Fruit fly (Drosophila melanogaster) whole organism, embryonic: Measurements from ENCODE around the gene CG6225.

Source experiments
- Atf3 ChIP-seq: fragments of 200-800 bp; sonication (Bioruptor generic); optimal IDR thresholded peaks from 3 replicates; lab custom pipeline; 2016; ENCODE audit warnings: missing biosample characterization, missing genetic modification characterization
- BEAF-32 ChIP-seq: fragments of 200-800 bp; sonication (Bioruptor generic); optimal IDR thresholded peaks from 3 replicates; lab custom pipeline; 2017; ENCODE audit warnings: missing biosample characterization, missing genetic modification characterization, mild to moderate bottlenecking, moderate library complexity, missing genetic modification reagents
- C15 ChIP-seq: fragments of 200-800 bp; sonication (Bioruptor generic); IDR thresholded peaks from 3 replicates; pipeline ENCODE4 v1.3.6; 2022; ENCODE audit warnings: missing biosample characterization, missing genetic modification characterization
- CG10462 ChIP-seq: fragments of 200-800 bp; sonication (Bioruptor generic); optimal IDR thresholded peaks from 2 replicates; lab custom pipeline; 2016; ENCODE audit warnings: missing biosample characterization, missing genetic modification characterization
- CG11247 ChIP-seq: fragments of 200-800 bp; sonication (Bioruptor generic); IDR thresholded peaks from 2 replicates; pipeline ENCODE4 v1.3.6; 2022; ENCODE audit warnings: missing biosample characterization, missing genetic modification characterization
- CG11456 ChIP-seq: fragments of 200-800 bp; sonication (Bioruptor generic); IDR thresholded peaks from 3 replicates; pipeline ENCODE4 v1.3.6; 2022; ENCODE audit warnings: missing biosample characterization, missing genetic modification characterization
- CG12744 ChIP-seq: fragments of 200-800 bp; sonication (Bioruptor generic); optimal IDR thresholded peaks from 2 replicates; lab custom pipeline; 2016; ENCODE audit warnings: missing biosample characterization, missing genetic modification characterization
- CG12942 ChIP-seq: fragments of 200-800 bp; sonication (Bioruptor generic); optimal IDR thresholded peaks from 3 replicates; lab custom pipeline; 2016; ENCODE audit warnings: missing biosample characterization, missing genetic modification characterization
- CG13287 ChIP-seq: fragments of 200-800 bp; sonication (Bioruptor generic); IDR thresholded peaks from 2 replicates; pipeline ENCODE4 v1.3.6; 2022; ENCODE audit warnings: missing biosample characterization, missing genetic modification characterization; ENCODE audit not compliant: partially characterized antibody
- CG14667 ChIP-seq: fragments of 200-800 bp; sonication (Bioruptor generic); IDR thresholded peaks from 2 replicates; pipeline ENCODE4 v1.3.6; 2022; ENCODE audit warnings: missing biosample characterization, missing genetic modification characterization
- CG14710 ChIP-seq: fragments of 200-800 bp; sonication (Bioruptor generic); optimal IDR thresholded peaks from 3 replicates; lab custom pipeline; 2019; ENCODE audit warnings: missing biosample characterization, mild to moderate bottlenecking, missing genetic modification characterization, moderate library complexity
- CG18011 ChIP-seq: fragments of 200-800 bp; sonication (Bioruptor generic); optimal IDR thresholded peaks from 2 replicates; lab custom pipeline; 2017; ENCODE audit warnings: missing biosample characterization, missing genetic modification characterization, mild to moderate bottlenecking, moderate library complexity, missing genotype
- CG2889 ChIP-seq: fragments of 200-800 bp; sonication (Bioruptor generic); IDR thresholded peaks from 3 replicates; pipeline ENCODE4 v1.3.6; 2022; ENCODE audit warnings: missing biosample characterization, missing genetic modification characterization
- CG30431 ChIP-seq: fragments of 200-800 bp; sonication (Bioruptor generic); optimal IDR thresholded peaks from 2 replicates; lab custom pipeline; 2017; ENCODE audit warnings: missing biosample characterization, missing genetic modification characterization
- CG3281 ChIP-seq: fragments of 200-800 bp; sonication (Bioruptor generic); optimal IDR thresholded peaks from 3 replicates; lab custom pipeline; 2017; ENCODE audit warnings: missing biosample characterization, mild to moderate bottlenecking, missing genetic modification characterization
- CG5245 ChIP-seq: fragments of 200-800 bp; sonication (Bioruptor generic); optimal IDR thresholded peaks from 3 replicates; lab custom pipeline; 2016; ENCODE audit warnings: missing biosample characterization, missing genetic modification characterization
- CG9797 ChIP-seq: fragments of 200-800 bp; sonication (Bioruptor generic); optimal IDR thresholded peaks from 3 replicates; lab custom pipeline; 2018; ENCODE audit warnings: missing biosample characterization, mild to moderate bottlenecking, missing genetic modification characterization
- CkIIα-i1 ChIP-seq: fragments of 200-800 bp; sonication (Bioruptor generic); IDR thresholded peaks from 2 replicates; pipeline ENCODE4 v1.3.6; 2022; ENCODE audit warnings: missing biosample characterization, missing genetic modification characterization
- CoRest ChIP-seq: fragments of 200-800 bp; sonication (Bioruptor generic); optimal IDR thresholded peaks from 3 replicates; lab custom pipeline; 2018; ENCODE audit warnings: missing biosample characterization, mild to moderate bottlenecking, missing genetic modification characterization, moderate library complexity
- Dfd ChIP-seq, 2 experiments: fragments of >200 bp; optimal IDR thresholded peaks; 2 replicates each; lab custom pipeline; 2017; ENCODE audit warnings: missing biosample characterization in 2 of 2, missing genetic modification characterization in 2 of 2
- Dll ChIP-seq: fragments of 200-800 bp; sonication (Bioruptor generic); IDR thresholded peaks from 4 replicates; pipeline ENCODE4 v1.3.6; 2022; ENCODE audit warnings: missing biosample characterization, missing genetic modification characterization; ENCODE audit not compliant: partially characterized antibody
- Doc3 ChIP-seq: fragments of 200-800 bp; sonication (Bioruptor generic); IDR thresholded peaks from 3 replicates; pipeline ENCODE4 v1.3.6; 2022; ENCODE audit warnings: missing biosample characterization, missing genetic modification characterization; ENCODE audit not compliant: partially characterized antibody
- Dp ChIP-seq: fragments of 200-800 bp; sonication (Bioruptor generic); optimal IDR thresholded peaks from 2 replicates; lab custom pipeline; 2018; ENCODE audit warnings: missing biosample characterization, mild to moderate bottlenecking, missing genetic modification characterization, moderate library complexity
- E2f1 ChIP-seq: fragments of 200-800 bp; sonication (Bioruptor generic); IDR thresholded peaks from 2 replicates; pipeline ENCODE4 v1.3.6; 2022; ENCODE audit warnings: missing biosample characterization, missing genetic modification characterization
- Fer3 ChIP-seq: fragments of 200-800 bp; sonication (Bioruptor generic); optimal IDR thresholded peaks from 2 replicates; lab custom pipeline; 2018; ENCODE audit warnings: missing biosample characterization, mild to moderate bottlenecking, missing genetic modification characterization, moderate library complexity
- HHEX ChIP-seq: fragments of 200-800 bp; sonication (Bioruptor generic); optimal IDR thresholded peaks from 3 replicates; lab custom pipeline; 2017; ENCODE audit warnings: missing biosample characterization, mild to moderate bottlenecking, missing genetic modification characterization, missing genetic modification reagents
- Hmr ChIP-seq: fragments of 200-800 bp; sonication (Bioruptor generic); optimal IDR thresholded peaks from 3 replicates; lab custom pipeline; 2017; ENCODE audit warnings: mild to moderate bottlenecking, missing biosample characterization, missing genetic modification reagents, missing genetic modification characterization
- MESR4 ChIP-seq: fragments of 200-800 bp; sonication (Bioruptor generic); optimal IDR thresholded peaks from 2 replicates; lab custom pipeline; 2018; ENCODE audit warnings: missing biosample characterization, mild to moderate bottlenecking, missing genetic modification characterization, moderate library complexity
- Max ChIP-seq: fragments of 200-800 bp; sonication (Bioruptor generic); optimal IDR thresholded peaks from 2 replicates; lab custom pipeline; 2016; ENCODE audit warnings: missing biosample characterization, mild to moderate bottlenecking, missing genetic modification characterization
- Rfx ChIP-seq: fragments of 200-800 bp; sonication (Bioruptor generic); IDR thresholded peaks from 2 replicates; pipeline ENCODE4 v1.3.6; 2022; ENCODE audit warnings: missing biosample characterization, missing genetic modification characterization
- Side ChIP-seq: fragments of 200-800 bp; sonication (Bioruptor generic); optimal IDR thresholded peaks from 2 replicates; lab custom pipeline; 2016; ENCODE audit warnings: missing biosample characterization, missing genetic modification characterization
- Six4 ChIP-seq: fragments of 200-800 bp; sonication (Bioruptor generic); optimal IDR thresholded peaks from 2 replicates; lab custom pipeline; 2016; ENCODE audit warnings: missing biosample characterization, missing genetic modification characterization
- Trl ChIP-seq, 3 experiments: fragments of >200 bp in 2 of 3; fragments of 200-800 bp in 1 of 3; sonication (Bioruptor generic) in 1 of 3; optimal IDR thresholded peaks; 2 replicates in 1 of 3; 3 replicates in 2 of 3; lab custom pipeline; 2016 to 2017; ENCODE audit warnings: missing biosample characterization in 1 of 3, missing genetic modification characterization in 1 of 3
- Xbp1 ChIP-seq: fragments of 200-800 bp; sonication (Bioruptor generic); optimal IDR thresholded peaks from 3 replicates; lab custom pipeline; 2016; ENCODE audit warnings: missing biosample characterization, mild to moderate bottlenecking, missing genetic modification characterization
- ara ChIP-seq: fragments of 200-800 bp; sonication (Bioruptor generic); IDR thresholded peaks from 2 replicates; pipeline ENCODE4 v1.3.6; 2022; ENCODE audit warnings: missing biosample characterization, missing genetic modification characterization
- ase ChIP-seq: fragments of 200-800 bp; sonication (Bioruptor generic); IDR thresholded peaks from 3 replicates; pipeline ENCODE4 v1.3.6; 2022; ENCODE audit warnings: missing biosample characterization, missing genetic modification characterization
- bigmax ChIP-seq: fragments of 200-800 bp; sonication (Bioruptor generic); optimal IDR thresholded peaks from 2 replicates; lab custom pipeline; 2018; ENCODE audit warnings: missing biosample characterization, mild to moderate bottlenecking, missing genetic modification characterization
- crol ChIP-seq: fragments of 200-800 bp; sonication (Bioruptor generic); IDR thresholded peaks from 2 replicates; pipeline ENCODE4 v1.3.6; 2022; ENCODE audit warnings: missing biosample characterization, missing genetic modification characterization
- dysf ChIP-seq: fragments of 200-800 bp; sonication (Bioruptor generic); IDR thresholded peaks from 3 replicates; pipeline ENCODE4 v1.3.6; 2022; ENCODE audit warnings: missing biosample characterization, missing genetic modification characterization
- en ChIP-seq: fragments of 200-800 bp; sonication (Bioruptor generic); optimal IDR thresholded peaks from 2 replicates; lab custom pipeline; 2016; ENCODE audit warnings: missing biosample characterization, missing genetic modification characterization
- odd ChIP-seq: fragments of 200-800 bp; sonication (Bioruptor generic); optimal IDR thresholded peaks from 2 replicates; lab custom pipeline; 2017; ENCODE audit warnings: missing biosample characterization, mild to moderate bottlenecking, missing genetic modification characterization
- pho ChIP-seq: fragments of 200-800 bp; sonication (Bioruptor generic); optimal IDR thresholded peaks from 2 replicates; lab custom pipeline; 2016; ENCODE audit warnings: missing biosample characterization, missing genetic modification characterization
- pita ChIP-seq: fragments of 200-800 bp; sonication (Bioruptor generic); optimal IDR thresholded peaks from 2 replicates; lab custom pipeline; 2017; ENCODE audit warnings: missing biosample characterization, mild to moderate bottlenecking, missing genetic modification characterization
- pnt ChIP-seq: fragments of 200-800 bp; sonication (Bioruptor generic); optimal IDR thresholded peaks from 3 replicates; lab custom pipeline; 2016; ENCODE audit warnings: missing biosample characterization, missing genetic modification characterization
- psq ChIP-seq: fragments of 200-800 bp; sonication (Bioruptor generic); optimal IDR thresholded peaks from 2 replicates; lab custom pipeline; 2017; ENCODE audit warnings: missing biosample characterization, missing genetic modification characterization
- tap ChIP-seq: fragments of 200-800 bp; optimal IDR thresholded peaks from 3 replicates; lab custom pipeline; 2019; ENCODE audit warnings: missing biosample characterization, mild to moderate bottlenecking, missing genetic modification characterization, moderate library complexity
- tna ChIP-seq: fragments of 200-800 bp; sonication (Bioruptor generic); IDR thresholded peaks from 2 replicates; pipeline ENCODE4 v1.3.6; 2022; ENCODE audit warnings: missing biosample characterization, missing genetic modification characterization; ENCODE audit not compliant: partially characterized antibody
- tx ChIP-seq: fragments of 200-800 bp; sonication (Bioruptor generic); optimal IDR thresholded peaks from 2 replicates; lab custom pipeline; 2016; ENCODE audit warnings: missing biosample characterization, missing genetic modification characterization
- unc-4 ChIP-seq: fragments of 200-800 bp; sonication (Bioruptor generic); IDR thresholded peaks from 2 replicates; pipeline ENCODE4 v1.3.6; 2022; ENCODE audit warnings: missing biosample characterization, missing genetic modification characterization; ENCODE audit not compliant: partially characterized antibody
- usp ChIP-seq: fragments of >200 bp; optimal IDR thresholded peaks from 2 replicates; lab custom pipeline; 2017; ENCODE audit warnings: missing biosample characterization, missing genetic modification characterization
- wor ChIP-seq: fragments of 200-800 bp; sonication (Bioruptor generic); IDR thresholded peaks from 2 replicates; pipeline ENCODE4 v1.3.6; 2022; ENCODE audit warnings: missing biosample characterization, missing genetic modification characterization

CG6225 gene

dm6 chr3R:12697571-12698039 is 43.2 kb downstream of the CG6225 start (continued):
- TF ChIP-seq CkIIα-i1 (GFP tag; lab: Robert Waterston, UW) (no peak), Xbp1 (GFP tag; lab: Kevin White, UChicago) (no peak), CG10462 (GFP tag; lab: Kevin White, UChicago) (no peak), unc-4 (peak; percentile 70), HHEX (GFP tag; lab: Kevin White, UChicago) (no peak), Dll (GFP tag; lab: Robert Waterston, UW) (peak; percentile 78), CG12942 (GFP tag; lab: Kevin White, UChicago) (no peak), Trl (optimal IDR thresholded peaks at IDR 0.05; lab: Kevin White, UChicago) (no peak), Trl (GFP tag; optimal IDR thresholded peaks at IDR 0.05; lab: Kevin White, UChicago) (no peak), crol (no peak), CG14667 (no peak), ase (GFP tag; lab: Robert Waterston, UW) (no peak), CG11456 (GFP tag; lab: Robert Waterston, UW) (no peak), usp (GFP tag; lab: Kevin White, UChicago) (no peak), CG12744 (no peak), E2f1 (no peak), bigmax (GFP tag; lab: Kevin White, UChicago) (no peak), Dp (GFP tag; lab: Kevin White, UChicago) (peak; percentile 94), tx (GFP tag; lab: Kevin White, UChicago) (no peak), BEAF-32 (GFP tag; lab: Kevin White, UChicago) (peak; percentile 78), CG2889 (GFP tag; lab: Robert Waterston, UW) (no peak), pho (GFP tag; lab: Kevin White, UChicago) (peak; percentile 22), Max (GFP tag; lab: Kevin White, UChicago) (no peak), MESR4 (peak; percentile 94), Dfd (GFP tag; optimal IDR thresholded peaks at IDR 0.05; lab: Kevin White, UChicago) (no peak), psq (no peak), CG18011 (no peak), odd (GFP tag; lab: Kevin White, UChicago) (no peak), Doc3 (GFP tag; lab: Robert Waterston, UW) (peak; percentile 50; the same call in 1 of the 3 replicates), CG9797 (GFP tag; lab: Kevin White, UChicago) (peak; percentile 99), ara (no peak), CG30431 (no peak), CG11247 (GFP tag; lab: Robert Waterston, UW) (no peak), dysf (no peak), tna (GFP tag; lab: Robert Waterston, UW) (no peak), Fer3 (tag; lab: Kevin White, UChicago) (no peak), CoRest (tag; lab: Kevin White, UChicago) (peak; percentile 24), CG14710 (tag; lab: Kevin White, UChicago) (peak; percentile 65), Hmr (peak; percentile 6), Atf3 (GFP tag; lab: Kevin White, UChicago) (no peak), Rfx (GFP tag; lab: Robert Waterston, UW) (no peak), Side (GFP tag; lab: Kevin White, UChicago) (no peak), CG5245 (GFP tag; lab: Kevin White, UChicago) (no peak), tap (tag; lab: Kevin White, UChicago) (no peak), CG13287 (GFP tag; lab: Robert Waterston, UW) (peak; percentile 71), CG3281 (GFP tag; lab: Kevin White, UChicago) (no peak), wor (no peak), pita (no peak), en (GFP tag; lab: Kevin White, UChicago) (no peak), C15 (GFP tag; lab: Robert Waterston, UW) (no peak), pnt (no peak), Six4 (GFP tag; lab: Kevin White, UChicago) (no peak)
